Fruit fly (Drosophila melanogaster) whole organism, embryonic: ENCODE data around the gene Prm.

Source experiments
- BEAF-32 ChIP-seq: fragments of 200-800 bp; sonication (Bioruptor generic); optimal IDR thresholded peaks from 3 replicates; lab custom pipeline; 2017; ENCODE audit warnings: missing biosample characterization, missing genetic modification characterization, mild to moderate bottlenecking, moderate library complexity, missing genetic modification reagents
- Bgb ChIP-seq: fragments of 200-800 bp; sonication (Bioruptor generic); IDR thresholded peaks from 2 replicates; pipeline ENCODE4 v1.3.6; 2022; ENCODE audit warnings: missing biosample characterization, missing genetic modification characterization; ENCODE audit not compliant: partially characterized antibody
- CG10565 ChIP-seq: fragments of 200-800 bp; sonication (Bioruptor generic); optimal IDR thresholded peaks from 3 replicates; lab custom pipeline; 2016; ENCODE audit warnings: missing biosample characterization, mild to moderate bottlenecking, missing genetic modification characterization
- CG11456 ChIP-seq: fragments of 200-800 bp; sonication (Bioruptor generic); IDR thresholded peaks from 3 replicates; pipeline ENCODE4 v1.3.6; 2022; ENCODE audit warnings: missing biosample characterization, missing genetic modification characterization
- CG11560 ChIP-seq: fragments of 200-800 bp; sonication (Bioruptor generic); IDR thresholded peaks from 3 replicates; pipeline ENCODE4 v1.3.6; 2022; ENCODE audit warnings: missing biosample characterization, missing genetic modification characterization
- CG13894 ChIP-seq: fragments of 200-800 bp; sonication (Bioruptor generic); optimal IDR thresholded peaks from 3 replicates; lab custom pipeline; 2018; ENCODE audit warnings: missing biosample characterization, mild to moderate bottlenecking, missing genetic modification characterization, moderate library complexity
- CG1529 ChIP-seq: fragments of 200-800 bp; sonication (Bioruptor generic); optimal IDR thresholded peaks from 3 replicates; lab custom pipeline; 2018; ENCODE audit warnings: missing biosample characterization, missing genetic modification characterization
- CG15514 ChIP-seq: fragments of 200-800 bp; sonication (Bioruptor generic); optimal IDR thresholded peaks from 3 replicates; lab custom pipeline; 2017; ENCODE audit warnings: missing biosample characterization, missing genetic modification characterization, mild to moderate bottlenecking, moderate library complexity, missing genetic modification reagents
- CG1647 ChIP-seq: fragments of 200-800 bp; sonication (Bioruptor generic); optimal IDR thresholded peaks from 3 replicates; lab custom pipeline; 2016; ENCODE audit warnings: missing biosample characterization, missing genetic modification characterization
- CG16863 ChIP-seq: fragments of 200-800 bp; sonication (Bioruptor generic); optimal IDR thresholded peaks from 3 replicates; lab custom pipeline; 2016; ENCODE audit warnings: missing biosample characterization, missing genetic modification characterization
- CG2120 ChIP-seq: fragments of 200-800 bp; sonication (Bioruptor generic); optimal IDR thresholded peaks from 3 replicates; lab custom pipeline; 2016; ENCODE audit warnings: missing biosample characterization, missing genetic modification characterization
- CG31365 ChIP-seq: fragments of 200-800 bp; sonication (Bioruptor generic); optimal IDR thresholded peaks from 2 replicates; lab custom pipeline; 2018; ENCODE audit warnings: missing biosample characterization, mild to moderate bottlenecking, missing genetic modification characterization
- CG3281 ChIP-seq: fragments of 200-800 bp; sonication (Bioruptor generic); optimal IDR thresholded peaks from 3 replicates; lab custom pipeline; 2017; ENCODE audit warnings: missing biosample characterization, mild to moderate bottlenecking, missing genetic modification characterization
- CG34376 ChIP-seq: fragments of 200-800 bp; sonication (Bioruptor generic); optimal IDR thresholded peaks from 2 replicates; lab custom pipeline; 2018; ENCODE audit warnings: missing biosample characterization, mild to moderate bottlenecking, missing genetic modification characterization
- CG34422 ChIP-seq: fragments of 200-800 bp; sonication (Bioruptor generic); IDR thresholded peaks from 3 replicates; pipeline ENCODE4 v1.3.6; 2022; ENCODE audit warnings: missing biosample characterization, missing genetic modification characterization
- CG5180 ChIP-seq: fragments of 200-800 bp; sonication (Bioruptor generic); optimal IDR thresholded peaks from 3 replicates; lab custom pipeline; 2017; ENCODE audit warnings: missing biosample characterization, missing genetic modification characterization, mild to moderate bottlenecking, moderate library complexity, missing genetic modification reagents
- CG7271 ChIP-seq: fragments of 200-800 bp; sonication (Bioruptor generic); optimal IDR thresholded peaks from 2 replicates; lab custom pipeline; 2018; ENCODE audit warnings: missing biosample characterization, mild to moderate bottlenecking, missing genetic modification characterization, moderate library complexity
- CG7357 ChIP-seq: fragments of 200-800 bp; sonication (Bioruptor generic); IDR thresholded peaks from 3 replicates; pipeline ENCODE4 v1.3.6; 2022; ENCODE audit warnings: missing biosample characterization, missing genetic modification characterization
- CG9932 ChIP-seq: fragments of 200-800 bp; sonication (Bioruptor generic); IDR thresholded peaks from 2 replicates; pipeline ENCODE4 v1.3.6; 2022; ENCODE audit warnings: missing biosample characterization, missing genetic modification characterization
- D19B ChIP-seq: fragments of 200-800 bp; sonication (Bioruptor generic); optimal IDR thresholded peaks from 2 replicates; lab custom pipeline; 2017; ENCODE audit warnings: missing biosample characterization, mild to moderate bottlenecking, missing genetic modification characterization
- Dfd ChIP-seq, 2 experiments: fragments of >200 bp; optimal IDR thresholded peaks; 2 replicates each; lab custom pipeline; 2017; ENCODE audit warnings: missing biosample characterization in 2 of 2, missing genetic modification characterization in 2 of 2
- Gsc ChIP-seq: fragments of 200-800 bp; sonication (Bioruptor generic); IDR thresholded peaks from 2 replicates; pipeline ENCODE4 v1.3.6; 2022; ENCODE audit warnings: missing biosample characterization, missing genetic modification characterization
- H15 ChIP-seq: fragments of 200-800 bp; sonication (Bioruptor generic); IDR thresholded peaks from 3 replicates; pipeline ENCODE4 v1.3.6; 2022; ENCODE audit warnings: missing biosample characterization, missing genetic modification characterization
- Hmx ChIP-seq: fragments of 200-800 bp; sonication (Bioruptor generic); optimal IDR thresholded peaks from 2 replicates; lab custom pipeline; 2016; ENCODE audit warnings: missing biosample characterization, missing genetic modification characterization
- Hr78 ChIP-seq, 2 experiments: fragments of 200-800 bp in 1 of 2; fragments of >200 bp in 1 of 2; sonication (Bioruptor generic) in 1 of 2; optimal IDR thresholded peaks; 2 replicates each; lab custom pipeline; 2017 to 2019; ENCODE audit warnings: missing biosample characterization in 2 of 2, missing genetic modification characterization in 2 of 2, mild to moderate bottlenecking in 1 of 2, moderate library complexity in 1 of 2
- Hsf ChIP-seq: fragments of 200-800 bp; sonication (Bioruptor generic); optimal IDR thresholded peaks from 3 replicates; lab custom pipeline; 2016; ENCODE audit warnings: missing biosample characterization, missing genetic modification characterization
- PHDP ChIP-seq: fragments of 200-800 bp; sonication (Bioruptor generic); optimal IDR thresholded peaks from 3 replicates; lab custom pipeline; 2018; ENCODE audit warnings: missing biosample characterization, mild to moderate bottlenecking, missing genetic modification characterization, moderate library complexity
- Poxn ChIP-seq: fragments of 200-800 bp; sonication (Bioruptor generic); IDR thresholded peaks from 2 replicates; pipeline ENCODE4 v1.3.6; 2022; ENCODE audit warnings: missing biosample characterization, missing genetic modification characterization
- Ravus ChIP-seq: fragments of 200-800 bp; sonication (Bioruptor generic); IDR thresholded peaks from 2 replicates; pipeline ENCODE4 v1.3.6; 2022; ENCODE audit warnings: missing biosample characterization, missing genetic modification characterization
- Rfx ChIP-seq: fragments of 200-800 bp; sonication (Bioruptor generic); IDR thresholded peaks from 2 replicates; pipeline ENCODE4 v1.3.6; 2022; ENCODE audit warnings: missing biosample characterization, missing genetic modification characterization
- Spps ChIP-seq: fragments of 200-800 bp; sonication (Bioruptor generic); optimal IDR thresholded peaks from 2 replicates; lab custom pipeline; 2018; ENCODE audit warnings: missing biosample characterization, mild to moderate bottlenecking, missing genetic modification characterization
- Sry-δ ChIP-seq: fragments of 200-800 bp; sonication (Bioruptor generic); optimal IDR thresholded peaks from 2 replicates; lab custom pipeline; 2016; ENCODE audit warnings: missing biosample characterization, missing genetic modification characterization
- Trl ChIP-seq, 3 experiments: fragments of >200 bp in 2 of 3; fragments of 200-800 bp in 1 of 3; sonication (Bioruptor generic) in 1 of 3; optimal IDR thresholded peaks; 2 replicates in 1 of 3; 3 replicates in 2 of 3; lab custom pipeline; 2016 to 2017; ENCODE audit warnings: missing biosample characterization in 1 of 3, missing genetic modification characterization in 1 of 3
- YL-1 ChIP-seq: fragments of 200-800 bp; sonication (Bioruptor generic); optimal IDR thresholded peaks from 3 replicates; lab custom pipeline; 2017; ENCODE audit warnings: missing biosample characterization, mild to moderate bottlenecking, missing genetic modification characterization
- amos ChIP-seq: fragments of 200-800 bp; sonication (Bioruptor generic); IDR thresholded peaks from 2 replicates; pipeline ENCODE4 v1.3.6; 2022; ENCODE audit warnings: missing biosample characterization, missing genetic modification characterization; ENCODE audit not compliant: partially characterized antibody
- ase ChIP-seq: fragments of 200-800 bp; sonication (Bioruptor generic); IDR thresholded peaks from 3 replicates; pipeline ENCODE4 v1.3.6; 2022; ENCODE audit warnings: missing biosample characterization, missing genetic modification characterization
- bsh ChIP-seq, 2 experiments: fragments of 200-800 bp; sonication (Bioruptor generic); optimal IDR thresholded peaks; 2 replicates each; lab custom pipeline; 2017 to 2018; ENCODE audit warnings: mild to moderate bottlenecking in 2 of 2, missing biosample characterization in 2 of 2, missing genetic modification characterization in 2 of 2, moderate library complexity in 1 of 2
- btn ChIP-seq: fragments of 200-800 bp; sonication (Bioruptor generic); optimal IDR thresholded peaks from 2 replicates; lab custom pipeline; 2016; ENCODE audit warnings: missing biosample characterization, missing genetic modification characterization
- dati ChIP-seq: fragments of 200-800 bp; sonication (Bioruptor generic); IDR thresholded peaks from 2 replicates; pipeline ENCODE4 v1.3.6; 2022; ENCODE audit warnings: missing biosample characterization, missing genetic modification characterization
- gce ChIP-seq: fragments of 200-800 bp; sonication (Bioruptor generic); IDR thresholded peaks from 3 replicates; pipeline ENCODE4 v1.3.6; 2022; ENCODE audit warnings: missing biosample characterization, missing genetic modification characterization
- hbn ChIP-seq: fragments of 200-800 bp; sonication (Bioruptor generic); IDR thresholded peaks from 2 replicates; pipeline ENCODE4 v1.3.6; 2022; ENCODE audit warnings: missing biosample characterization, missing genetic modification characterization; ENCODE audit not compliant: partially characterized antibody
- jigr1 ChIP-seq: fragments of 200-800 bp; sonication (Bioruptor generic); IDR thresholded peaks from 3 replicates; pipeline ENCODE4 v1.3.6; 2022; ENCODE audit warnings: missing biosample characterization, missing genetic modification characterization
- klu ChIP-seq: fragments of 200-800 bp; sonication (Bioruptor generic); IDR thresholded peaks from 2 replicates; pipeline ENCODE4 v1.3.6; 2022; ENCODE audit warnings: missing biosample characterization, missing genetic modification characterization
- p53 ChIP-seq: fragments of 200-800 bp; sonication (Bioruptor generic); optimal IDR thresholded peaks from 2 replicates; lab custom pipeline; 2016; ENCODE audit warnings: missing biosample characterization, missing genetic modification characterization
- pb ChIP-seq: fragments of 200-800 bp; sonication (Bioruptor generic); optimal IDR thresholded peaks from 3 replicates; lab custom pipeline; 2016; ENCODE audit warnings: missing biosample characterization, missing genetic modification characterization
- run ChIP-seq: fragments of 200-800 bp; sonication (Bioruptor generic); optimal IDR thresholded peaks from 3 replicates; lab custom pipeline; 2018; ENCODE audit warnings: missing biosample characterization, mild to moderate bottlenecking, missing genetic modification characterization
- slp2 ChIP-seq: fragments of 200-800 bp; sonication (Bioruptor generic); optimal IDR thresholded peaks from 2 replicates; lab custom pipeline; 2016; ENCODE audit warnings: missing biosample characterization, missing genetic modification characterization
- sna ChIP-seq: fragments of 200-800 bp; sonication (Bioruptor generic); IDR thresholded peaks from 2 replicates; pipeline ENCODE4 v1.3.6; 2022; ENCODE audit warnings: missing biosample characterization, missing genetic modification characterization; ENCODE audit not compliant: partially characterized antibody
- tx ChIP-seq: fragments of 200-800 bp; sonication (Bioruptor generic); optimal IDR thresholded peaks from 2 replicates; lab custom pipeline; 2016; ENCODE audit warnings: missing biosample characterization, missing genetic modification characterization
- zfh2 ChIP-seq: fragments of 200-800 bp; sonication (Bioruptor generic); optimal IDR thresholded peaks from 2 replicates; lab custom pipeline; 2016; ENCODE audit warnings: missing biosample characterization, missing genetic modification characterization

The Prm gene

dm6 chr3L:8721145-8721544 lies 24.0 kb downstream of the Prm start, which contains the start of the genes CG32022 and CG6511 (continued):
- TF ChIP-seq btn (GFP tag; lab: Kevin White, UChicago) = peak; percentile 70
- TF ChIP-seq slp2 (GFP tag; lab: Kevin White, UChicago) = peak; percentile 97
- TF ChIP-seq PHDP (tag; lab: Kevin White, UChicago) = peak; percentile 96
- peak; percentile 97 for TF ChIP-seq CG34376 (GFP tag; lab: Kevin White, UChicago)
- TF ChIP-seq BEAF-32 (GFP tag; lab: Kevin White, UChicago) = peak; percentile 49
- peak; percentile 81 for TF ChIP-seq Ravus
- peak; percentile 97 for TF ChIP-seq CG3281 (GFP tag; lab: Kevin White, UChicago)
- peak; percentile 96 for TF ChIP-seq Hmx
- peak; percentile 95 for TF ChIP-seq jigr1
- TF ChIP-seq CG13894 (tag; lab: Kevin White, UChicago) = peak; percentile 95
- peak; percentile 99 for TF ChIP-seq CG9932 (GFP tag; lab: Robert Waterston, UW)
- TF ChIP-seq klu (GFP tag; lab: Robert Waterston, UW) = peak; percentile 98
- peak; percentile 91 for TF ChIP-seq CG15514 (GFP tag; lab: Kevin White, UChicago)
- TF ChIP-seq p53 (GFP tag; lab: Kevin White, UChicago) = peak; percentile 91
- TF ChIP-seq CG5180 (GFP tag; lab: Kevin White, UChicago) = peak; percentile 84
- TF ChIP-seq Trl (optimal IDR thresholded peaks at IDR 0.05; lab: Kevin White, UChicago) = no peak
- TF ChIP-seq Trl (GFP tag; optimal IDR thresholded peaks at IDR 0.05; lab: Kevin White, UChicago) = peak; percentile 97
- TF ChIP-seq CG16863 (GFP tag; lab: Kevin White, UChicago) = peak; percentile 97
- TF ChIP-seq bsh (GFP tag; optimal IDR thresholded peaks at IDR 0.05; lab: Kevin White, UChicago) = peak in 1 of 2 experiments; percentile 95
- peak; percentile 99 for TF ChIP-seq Hsf (GFP tag; lab: Kevin White, UChicago)
- peak; percentile 95 for TF ChIP-seq D19B (GFP tag; lab: Kevin White, UChicago)
- peak; percentile 95 for TF ChIP-seq H15
- no peak for TF ChIP-seq hbn (GFP tag; lab: Robert Waterston, UW)
- peak; percentile 73 for TF ChIP-seq Sry-δ (GFP tag; lab: Kevin White, UChicago)
- no peak for TF ChIP-seq Bgb
- TF ChIP-seq CG10565 (GFP tag; lab: Kevin White, UChicago) = peak; percentile 87
- peak; percentile 93 for TF ChIP-seq ase (GFP tag; lab: Robert Waterston, UW)
- TF ChIP-seq CG31365 (tag; lab: Kevin White, UChicago) = peak; percentile 71
- TF ChIP-seq CG11456 = peak; percentile 95
- peak; percentile 99 for TF ChIP-seq tx (GFP tag; lab: Kevin White, UChicago)
- TF ChIP-seq YL-1 = peak; percentile 90
- peak; percentile 93 for TF ChIP-seq CG1529
- peak; percentile 97 for TF ChIP-seq CG34422 (GFP tag; lab: Robert Waterston, UW)
- no peak for TF ChIP-seq sna (GFP tag; lab: Robert Waterston, UW)
- peak; percentile 88 for TF ChIP-seq Gsc
- peak; percentile 99 for TF ChIP-seq zfh2
- peak; percentile 96 for TF ChIP-seq CG1647 (GFP tag; lab: Kevin White, UChicago)
- TF ChIP-seq Poxn (GFP tag; lab: Robert Waterston, UW) = peak; percentile 91
- peak; percentile 86 for TF ChIP-seq CG7271 (tag; lab: Kevin White, UChicago)
- TF ChIP-seq gce = peak; percentile 89
- peak in 1 of 2 experiments; percentile 75 for TF ChIP-seq Hr78 (GFP tag; optimal IDR thresholded peaks at IDR 0.05; lab: Kevin White, UChicago)
- peak; percentile 96 for TF ChIP-seq pb (GFP tag; lab: Kevin White, UChicago)
- no peak for TF ChIP-seq Dfd (GFP tag; optimal IDR thresholded peaks at IDR 0.05; lab: Kevin White, UChicago)
- TF ChIP-seq CG2120 (GFP tag; lab: Kevin White, UChicago) = peak; percentile 99
- TF ChIP-seq Spps (tag; lab: Kevin White, UChicago) = peak; percentile 81
- peak; percentile 91 for TF ChIP-seq CG11560 (tag; lab: Robert Waterston, UW)
- TF ChIP-seq amos = peak; percentile 31; the same call in 1 of the 2 replicates
- peak; percentile 97 for TF ChIP-seq Rfx (GFP tag; lab: Robert Waterston, UW)
- no peak; the same call in 1 of the 2 replicates for TF ChIP-seq dati
- TF ChIP-seq run = peak; percentile 86
- peak; percentile 95 for TF ChIP-seq CG7357
